Worm (Caenorhabditis elegans): ENCODE measurements around the gene F59A7.14.

F59A7.14 gene

ce11 chrV:1978968-1979367 is 39.8 kb upstream of the F59A7.14 start, which contains the start of gene T08B1.4:
Gene T08B1.4 (plus strand): TSS chrV:1979268.
- TF ChIP-seq ZK337.2 (GFP tag; IDR thresholded peaks at IDR 0.05) (no peak), nhr-28 (tag; optimal IDR thresholded peaks at IDR 0.05) (no peak), jun-1 (tag; optimal IDR thresholded peaks at IDR 0.05) (no peak), nhr-11 (tag; optimal IDR thresholded peaks at IDR 0.05) (no peak), lsy-2 (tag; optimal IDR thresholded peaks at IDR 0.05) (no peak), nhr-76 (tag; optimal IDR thresholded peaks at IDR 0.05) (no peak), ces-1 (GFP tag; optimal IDR thresholded peaks at IDR 0.05) (no peak)

ce11 chrV:1986954-1987353 is 31.8 kb upstream of the F59A7.14 start, which contains the start of gene T08B1.1:
Gene T08B1.1 (minus strand): TSS chrV:1987045.
- TF ChIP-seq hlh-11 (tag; optimal IDR thresholded peaks at IDR 0.05) = peak; percentile 36
- TF ChIP-seq ceh-28 (tag; optimal IDR thresholded peaks at IDR 0.05) = no peak
- TF ChIP-seq T20F7.1 (GFP tag; optimal IDR thresholded peaks at IDR 0.05) = no peak
- TF ChIP-seq pqm-1 (tag; optimal IDR thresholded peaks at IDR 0.05) = peak; percentile 89
- TF ChIP-seq dmd-9 (GFP tag; IDR thresholded peaks at IDR 0.05) = no peak
- no peak for TF ChIP-seq daf-16 (GFP tag; optimal IDR thresholded peaks at IDR 0.05)
- peak; percentile 68 for TF ChIP-seq daf-16 (tag; optimal IDR thresholded peaks at IDR 0.05)
- no peak for TF ChIP-seq nhr-77 (tag; optimal IDR thresholded peaks at IDR 0.05)
- TF ChIP-seq hif-1 (tag; optimal IDR thresholded peaks at IDR 0.05) = no peak
- TF ChIP-seq ceh-20 (GFP tag; IDR thresholded peaks at IDR 0.05) = peak; percentile 45; the same call in 1 of the 2 replicates
- TF ChIP-seq hlh-30 (tag; optimal IDR thresholded peaks at IDR 0.05; ENCODE audit: insufficient read depth) = no peak
- TF ChIP-seq dve-1 (tag; optimal IDR thresholded peaks at IDR 0.05; ENCODE audit: insufficient read depth) = peak; percentile 42
- no peak; the same call in 1 of the 2 replicates for TF ChIP-seq dmd-6 (GFP tag; IDR thresholded peaks at IDR 0.05)
- TF ChIP-seq skn-1 (tag; optimal IDR thresholded peaks at IDR 0.05) = no peak
- TF ChIP-seq php-3 (GFP tag; IDR thresholded peaks at IDR 0.05) = peak; percentile 94
- peak in 1 of 2 experiments; percentile 5 for TF ChIP-seq mdl-1 (tag; optimal IDR thresholded peaks at IDR 0.05)
- TF ChIP-seq aly-2 (tag; optimal IDR thresholded peaks at IDR 0.05) = no peak
- TF ChIP-seq nhr-28 (tag; optimal IDR thresholded peaks at IDR 0.05) = peak; percentile 0
- TF ChIP-seq madf-5 (GFP tag; IDR thresholded peaks at IDR 0.05) = no peak

ce11 chrV:1989220-1989619 is 29.6 kb upstream of the F59A7.14 start:
- no peak for TF ChIP-seq daf-8 (GFP tag; IDR thresholded peaks at IDR 0.05)
- no peak for TF ChIP-seq pha-4 (GFP tag; IDR thresholded peaks at IDR 0.05)
- no peak for TF ChIP-seq pha-4 (tag; optimal IDR thresholded peaks at IDR 0.05)
- no peak for TF ChIP-seq rbr-2 (tag; optimal IDR thresholded peaks at IDR 0.05)
- no peak for TF ChIP-seq aly-2 (tag; optimal IDR thresholded peaks at IDR 0.05)
- TF ChIP-seq ceh-20 (GFP tag; IDR thresholded peaks at IDR 0.05) = no peak
- TF ChIP-seq lin-15B (tag; optimal IDR thresholded peaks at IDR 0.05) = no peak
- TF ChIP-seq F49E8.2 (tag; optimal IDR thresholded peaks at IDR 0.05; ENCODE audit: borderline replicate concordance) = no peak
- no peak for TF ChIP-seq daf-16 (GFP tag; optimal IDR thresholded peaks at IDR 0.05)
- TF ChIP-seq daf-16 (tag; optimal IDR thresholded peaks at IDR 0.05) = peak; percentile 31
- TF ChIP-seq php-3 (GFP tag; IDR thresholded peaks at IDR 0.05) = no peak
- TF ChIP-seq unc-130 (GFP tag; optimal IDR thresholded peaks at IDR 0.05) = no peak
- no peak for TF ChIP-seq zag-1 (tag; optimal IDR thresholded peaks at IDR 0.05)
- no peak for TF ChIP-seq ZK337.2 (GFP tag; IDR thresholded peaks at IDR 0.05)
- no peak for TF ChIP-seq gei-8 (GFP tag; optimal IDR thresholded peaks at IDR 0.05)
- no peak for TF ChIP-seq snpc-4 (tag; optimal IDR thresholded peaks at IDR 0.05)
- peak; percentile 36; the same call in 1 of the 2 replicates for TF ChIP-seq dmd-6 (GFP tag; IDR thresholded peaks at IDR 0.05)
- no peak for TF ChIP-seq aha-1 (tag)
- no peak for TF ChIP-seq arid-1 (GFP tag; conservative IDR thresholded peaks at IDR 0.05)
- TF ChIP-seq ztf-11 (tag; optimal IDR thresholded peaks at IDR 0.05) = no peak
- TF ChIP-seq ZK546.5 (tag; optimal IDR thresholded peaks at IDR 0.05) = no peak
- TF ChIP-seq nhr-237 (tag; optimal IDR thresholded peaks at IDR 0.05) = no peak
- no peak for TF ChIP-seq hif-1 (tag; optimal IDR thresholded peaks at IDR 0.05)
- peak; percentile 8 for TF ChIP-seq hlh-11 (tag; optimal IDR thresholded peaks at IDR 0.05)
- TF ChIP-seq Y48G9A.11 (GFP tag; IDR thresholded peaks at IDR 0.05) = no peak
- TF ChIP-seq nhr-28 (tag; optimal IDR thresholded peaks at IDR 0.05) = peak; percentile 32
- TF ChIP-seq pqm-1 (tag; optimal IDR thresholded peaks at IDR 0.05) = peak; percentile 83
- no peak for TF ChIP-seq jun-1 (tag; optimal IDR thresholded peaks at IDR 0.05)
- TF ChIP-seq hmg-1.1 (GFP tag; IDR thresholded peaks at IDR 0.05) = no peak
- no peak for TF ChIP-seq Y105C5A.15 (GFP tag; IDR thresholded peaks at IDR 0.05)
- no peak for TF ChIP-seq snpc-1.2 (GFP tag; IDR thresholded peaks at IDR 0.05)
- TF ChIP-seq ztf-7 (tag; optimal IDR thresholded peaks at IDR 0.05) = no peak
- peak in 1 of 2 experiments; percentile 30 for TF ChIP-seq unc-62 (GFP tag; optimal IDR thresholded peaks at IDR 0.05 in 1 of 2)
- no peak for TF ChIP-seq unc-62 (tag; optimal IDR thresholded peaks at IDR 0.05)
- TF ChIP-seq ceh-44 (GFP tag; IDR thresholded peaks at IDR 0.05) = no peak

Measured in whole organism, L4 larva.